Worm (Caenorhabditis elegans): ENCODE measurements around the gene F56D6.9.

The F56D6.9 gene

DNA sequence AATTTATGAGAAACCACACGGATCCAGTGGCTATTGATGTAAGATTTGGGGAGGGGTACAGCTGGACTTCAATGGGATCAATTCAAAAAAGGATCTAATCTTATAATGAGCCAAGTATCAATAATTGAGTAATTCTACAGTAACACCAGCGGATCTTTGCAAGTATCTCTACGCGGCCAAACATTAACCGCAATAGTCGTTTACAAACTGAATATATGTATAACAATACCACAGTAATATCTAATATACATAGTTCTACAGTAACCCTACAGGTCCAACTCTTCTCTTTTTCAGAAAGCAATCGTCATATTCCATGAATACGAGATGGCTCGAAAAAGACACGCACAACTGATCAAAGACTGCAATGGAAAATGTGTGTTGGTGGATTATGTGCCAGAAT is at the start of gene F56D6.9:
Gene F56D6.9, plus strand, starts transcription at position 301 of the 400 bp plus-strand sequence.
- no peak for TF ChIP-seq dao-5 (tag; optimal IDR thresholded peaks at IDR 0.05)
- no peak for TF ChIP-seq W03F9.2 (tag; optimal IDR thresholded peaks at IDR 0.05)
- TF ChIP-seq him-1 (tag; optimal IDR thresholded peaks at IDR 0.05) = no peak

DNA sequence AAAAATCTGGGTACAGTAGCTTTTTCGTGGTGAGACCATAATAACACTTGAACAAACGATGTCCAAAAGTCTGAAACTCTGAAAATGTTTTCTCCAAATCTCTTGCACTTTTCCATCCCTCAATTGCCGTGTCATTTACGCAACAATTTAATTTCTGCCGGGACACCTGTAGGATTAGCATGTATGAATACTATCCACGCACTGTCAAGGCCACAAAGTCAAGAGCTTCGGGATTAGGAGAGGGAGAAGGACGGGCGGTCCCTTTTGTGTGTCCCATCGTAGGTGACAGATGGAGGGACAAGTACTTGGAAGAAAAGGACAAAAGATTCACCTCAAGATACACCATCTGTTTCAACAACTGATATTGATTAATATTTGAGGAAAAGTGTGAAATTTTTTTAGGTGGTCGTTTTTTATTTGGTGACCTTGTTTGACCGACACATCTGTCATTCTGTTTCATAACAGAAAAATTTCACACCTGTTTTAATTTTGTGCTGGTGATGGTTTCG is 49.1 kb upstream of the F56D6.9 start:
- TF ChIP-seq dao-5 (tag; optimal IDR thresholded peaks at IDR 0.05) (no peak), W03F9.2 (tag; optimal IDR thresholded peaks at IDR 0.05) (no peak), him-1 (tag; optimal IDR thresholded peaks at IDR 0.05) (no peak)

DNA sequence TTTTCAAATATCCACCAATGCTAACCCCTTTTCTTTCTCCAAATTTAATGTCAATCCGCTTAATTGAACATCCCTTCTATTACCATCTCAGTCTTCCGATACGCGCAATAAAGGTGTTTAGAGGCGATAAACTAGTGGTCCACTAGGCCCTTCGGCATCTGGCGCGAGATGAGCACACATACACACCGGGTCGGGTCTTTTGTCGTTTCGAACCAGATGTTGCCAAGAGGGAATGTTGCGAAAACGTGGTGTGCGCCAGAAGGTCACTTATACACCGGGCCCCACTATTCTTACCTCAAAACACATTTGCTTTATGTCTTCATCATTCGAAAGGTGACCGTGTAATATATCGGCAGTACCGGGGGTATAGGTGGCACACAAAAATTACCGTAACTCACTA is 48.1 kb upstream of the F56D6.9 start:
- TF ChIP-seq W03F9.2 (tag; optimal IDR thresholded peaks at IDR 0.05) (no peak), him-1 (tag; optimal IDR thresholded peaks at IDR 0.05) (no peak), dao-5 (tag; optimal IDR thresholded peaks at IDR 0.05) (no peak)

DNA sequence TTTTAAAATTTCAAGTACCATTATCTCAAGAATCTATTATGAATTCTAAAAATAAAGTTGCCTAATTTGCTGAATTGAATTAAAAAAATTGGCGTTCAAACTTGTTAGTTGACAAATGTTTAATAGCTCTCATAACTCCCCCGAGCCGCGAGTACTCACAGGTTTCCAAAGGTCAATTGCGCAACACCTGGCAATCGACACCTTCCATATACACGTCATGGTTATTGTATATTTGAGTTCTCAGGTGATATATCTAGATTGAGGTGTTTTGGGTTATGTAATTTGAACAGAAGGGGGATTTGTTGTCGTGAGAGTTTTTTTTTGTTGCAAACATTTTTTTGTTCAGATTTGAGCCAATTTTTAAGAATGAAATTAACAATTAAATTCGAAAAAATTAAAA is 47.5 kb upstream of the F56D6.9 start:
- no peak for TF ChIP-seq dao-5 (tag; optimal IDR thresholded peaks at IDR 0.05)
- TF ChIP-seq him-1 (tag; optimal IDR thresholded peaks at IDR 0.05) = no peak
- TF ChIP-seq W03F9.2 (tag; optimal IDR thresholded peaks at IDR 0.05) = no peak

DNA sequence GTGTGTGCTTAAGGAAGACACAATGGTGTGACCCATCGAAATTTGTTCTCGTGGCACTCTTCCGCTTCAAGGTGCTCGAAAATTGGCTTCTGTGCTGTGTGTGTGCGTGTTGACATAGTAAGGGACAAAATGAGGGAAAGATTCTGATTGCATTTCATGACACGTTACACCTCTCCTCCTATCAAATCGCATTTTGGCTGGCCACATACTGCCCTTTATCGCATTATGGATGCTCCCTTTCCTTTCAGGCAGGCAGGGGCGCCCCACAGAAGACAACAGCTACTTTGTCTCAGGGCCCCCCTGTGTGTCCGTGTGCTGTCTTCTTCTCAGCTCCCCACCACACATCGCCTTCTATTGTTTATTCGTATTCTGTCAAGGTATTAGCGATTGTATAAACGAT is 44.6 kb upstream of the F56D6.9 start:
- TF ChIP-seq dao-5 (tag; optimal IDR thresholded peaks at IDR 0.05) (no peak), W03F9.2 (tag; optimal IDR thresholded peaks at IDR 0.05) (no peak), him-1 (tag; optimal IDR thresholded peaks at IDR 0.05) (no peak)

DNA sequence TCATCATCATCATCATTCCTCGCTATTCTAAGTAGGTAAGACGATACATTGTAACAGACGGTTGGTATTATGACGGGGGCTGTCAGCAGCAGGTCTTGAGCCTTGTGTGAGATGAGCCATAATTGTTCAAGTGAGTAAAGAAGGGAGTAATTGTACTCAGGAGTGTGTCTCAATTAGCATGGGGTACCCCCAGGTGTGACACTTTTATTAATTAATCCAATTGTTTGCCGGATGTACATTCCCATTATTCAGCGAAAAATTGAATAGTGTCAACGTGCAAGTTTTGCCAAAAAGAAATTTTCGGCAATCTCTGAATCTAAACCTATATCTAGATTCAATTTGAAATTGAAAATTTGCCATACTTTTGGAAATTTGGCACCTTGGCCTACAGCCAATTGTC is 43.1 kb upstream of the F56D6.9 start:
- no peak for TF ChIP-seq dao-5 (tag; optimal IDR thresholded peaks at IDR 0.05)
- TF ChIP-seq him-1 (tag; optimal IDR thresholded peaks at IDR 0.05) = no peak
- no peak for TF ChIP-seq W03F9.2 (tag; optimal IDR thresholded peaks at IDR 0.05)

DNA sequence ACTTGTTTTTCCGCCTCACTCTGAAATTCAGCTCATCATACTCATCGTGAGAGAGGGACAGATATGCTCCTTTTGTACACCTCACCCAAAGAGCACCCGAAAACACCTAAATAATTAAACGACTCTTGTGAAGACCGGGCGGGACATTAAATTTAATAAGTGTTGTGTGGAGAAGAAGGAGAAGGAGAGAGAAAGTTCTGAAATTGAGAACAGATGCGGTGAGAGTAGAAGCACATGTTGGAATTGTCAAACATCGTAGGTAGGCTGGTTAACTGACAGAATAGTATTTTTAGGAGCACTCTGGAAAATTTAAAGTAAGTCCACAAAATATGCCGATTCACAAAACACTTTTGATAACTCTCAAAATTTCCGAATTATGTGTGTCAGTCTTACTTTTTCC is 38.6 kb upstream of the F56D6.9 start:
- no peak for TF ChIP-seq dao-5 (tag; optimal IDR thresholded peaks at IDR 0.05)

DNA sequence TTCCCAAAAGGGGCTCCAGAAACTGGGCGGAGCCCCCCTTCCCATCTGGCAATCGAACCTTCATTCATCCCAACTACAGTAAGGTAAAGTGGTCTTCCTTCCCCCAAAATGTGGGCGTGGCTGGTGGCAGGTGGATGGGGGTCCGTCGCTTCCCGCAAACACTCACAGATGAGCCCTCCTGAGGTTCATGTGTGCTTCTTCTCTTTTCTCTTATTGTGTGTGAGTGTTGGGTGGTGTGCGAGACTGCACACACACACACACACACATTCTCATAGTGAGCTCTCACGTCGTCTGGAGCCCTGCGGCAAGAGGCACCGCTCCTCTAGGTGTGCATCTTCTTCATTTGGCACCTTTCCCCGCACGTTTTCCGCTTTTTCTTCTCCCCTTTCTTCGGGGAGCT is 37.5 kb upstream of the F56D6.9 start:
- TF ChIP-seq him-1 (tag; optimal IDR thresholded peaks at IDR 0.05) (no peak), W03F9.2 (tag; optimal IDR thresholded peaks at IDR 0.05) (no peak), dao-5 (tag; optimal IDR thresholded peaks at IDR 0.05) (no peak)

DNA sequence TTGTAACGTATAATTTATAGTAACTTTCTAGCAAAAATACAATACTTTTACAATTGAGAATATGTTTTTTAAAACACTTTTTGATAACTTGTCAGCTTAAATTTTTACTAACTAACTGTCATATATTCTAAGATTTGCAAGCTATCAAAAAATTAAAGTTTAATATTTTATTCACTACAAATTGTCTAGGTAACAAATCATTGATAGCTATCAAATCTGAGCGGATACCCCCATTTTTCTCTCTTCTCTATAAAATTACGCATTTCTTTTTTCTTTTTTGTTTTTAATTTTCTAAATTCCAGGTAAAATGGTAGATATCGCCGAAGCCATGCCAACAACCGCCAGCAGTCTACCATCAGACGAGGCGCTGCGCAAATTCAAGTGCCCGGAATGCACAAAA is 36.6 kb upstream of the F56D6.9 start, which contains the start of gene zag-1:
Gene zag-1, plus strand, starts transcription at position 301 of the 400 bp plus-strand sequence.
- TF ChIP-seq him-1 (tag; optimal IDR thresholded peaks at IDR 0.05) (no peak), dao-5 (tag; optimal IDR thresholded peaks at IDR 0.05) (no peak), W03F9.2 (tag; optimal IDR thresholded peaks at IDR 0.05) (no peak)

DNA sequence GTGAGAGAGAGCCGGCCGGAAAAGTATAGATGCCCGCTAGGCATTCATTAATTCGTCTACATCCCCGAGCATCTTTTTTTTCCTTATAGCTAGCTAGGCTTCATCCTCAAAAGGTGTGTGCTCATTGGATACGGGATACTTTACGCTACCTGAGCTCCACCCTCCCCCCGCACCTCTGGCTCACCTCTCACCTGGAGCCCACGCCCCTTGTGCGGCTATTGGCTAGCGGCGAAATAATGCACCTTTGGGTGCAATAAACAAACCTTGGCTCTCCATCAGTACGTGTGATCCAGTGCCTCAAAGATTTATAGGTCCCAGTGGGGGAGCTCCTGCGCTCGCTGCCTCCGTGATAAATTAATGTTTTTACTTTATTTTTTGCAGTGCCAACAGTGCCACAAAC is 35.9 kb upstream of the F56D6.9 start:
- TF ChIP-seq him-1 (tag; optimal IDR thresholded peaks at IDR 0.05) (no peak), dao-5 (tag; optimal IDR thresholded peaks at IDR 0.05) (no peak), W03F9.2 (tag; optimal IDR thresholded peaks at IDR 0.05) (no peak)

DNA sequence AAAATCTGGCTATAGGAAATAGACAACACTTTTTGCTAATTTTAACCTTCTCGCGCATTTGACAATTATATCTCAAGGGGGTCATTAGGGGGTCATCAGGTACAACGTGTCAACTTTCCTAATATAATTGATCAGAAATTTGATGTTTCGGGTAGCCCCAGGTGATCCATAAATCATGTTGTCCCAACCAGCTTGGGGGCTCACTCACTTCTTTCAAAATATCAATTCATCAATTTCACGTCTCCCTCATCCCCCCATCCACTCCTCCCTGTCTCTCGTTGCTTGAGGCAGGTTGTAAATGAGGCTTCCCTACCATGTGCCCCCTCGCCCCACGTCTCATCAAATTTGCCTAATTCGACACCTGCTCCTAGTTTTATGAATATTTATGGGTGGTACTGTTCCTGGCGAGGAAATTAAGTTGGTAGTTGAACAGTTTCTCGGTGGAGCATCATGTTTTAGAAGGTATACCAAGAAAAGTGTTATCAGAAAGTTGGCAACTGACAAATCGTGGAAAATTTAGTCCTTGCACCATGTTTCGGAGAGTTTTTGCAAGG is 34.1 kb upstream of the F56D6.9 start:
- no peak for TF ChIP-seq dao-5 (tag; optimal IDR thresholded peaks at IDR 0.05)
- TF ChIP-seq him-1 (tag; optimal IDR thresholded peaks at IDR 0.05) = no peak
- TF ChIP-seq W03F9.2 (tag; optimal IDR thresholded peaks at IDR 0.05) = no peak

DNA sequence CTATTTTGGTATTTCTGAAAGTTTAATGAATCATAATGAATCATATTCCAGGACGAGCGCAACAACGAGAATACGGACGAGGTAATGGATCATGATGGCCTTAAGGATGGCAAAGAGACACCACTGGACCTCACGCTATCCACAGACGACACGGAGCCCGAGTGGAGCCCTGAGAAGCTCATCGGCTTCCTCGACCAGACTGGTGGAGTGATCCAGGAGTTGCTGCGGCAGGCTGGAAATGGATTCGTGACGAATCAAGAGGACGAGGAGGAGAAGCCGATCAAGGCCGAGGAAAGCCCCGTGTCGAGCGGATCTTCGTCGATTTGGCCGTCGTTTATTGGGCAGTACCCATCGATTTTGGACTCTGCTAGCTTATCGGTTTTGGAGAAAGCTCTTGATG is 32.6 kb upstream of the F56D6.9 start:
- no peak for TF ChIP-seq dao-5 (tag; optimal IDR thresholded peaks at IDR 0.05)

DNA sequence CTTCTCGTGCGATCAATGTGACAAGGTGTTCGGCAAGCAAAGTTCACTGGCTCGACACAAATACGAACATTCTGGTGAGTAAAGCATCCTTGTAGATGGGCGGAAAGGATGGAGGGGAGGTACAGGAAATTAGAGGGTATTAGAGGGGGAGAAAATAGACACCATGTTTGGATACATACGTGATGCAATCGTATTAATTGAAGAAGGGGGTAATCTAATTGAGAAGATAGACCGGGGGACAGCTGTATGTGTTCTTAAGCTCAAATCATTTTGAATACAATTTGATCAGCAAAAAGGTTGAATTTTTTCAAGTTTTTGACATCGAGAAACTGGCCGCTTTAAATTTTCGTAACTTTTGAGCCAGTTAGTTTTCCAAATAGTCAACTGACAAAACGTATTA is 31.7 kb upstream of the F56D6.9 start:
- TF ChIP-seq W03F9.2 (tag; optimal IDR thresholded peaks at IDR 0.05) (no peak), dao-5 (tag; optimal IDR thresholded peaks at IDR 0.05) (no peak), him-1 (tag; optimal IDR thresholded peaks at IDR 0.05) (no peak)

DNA sequence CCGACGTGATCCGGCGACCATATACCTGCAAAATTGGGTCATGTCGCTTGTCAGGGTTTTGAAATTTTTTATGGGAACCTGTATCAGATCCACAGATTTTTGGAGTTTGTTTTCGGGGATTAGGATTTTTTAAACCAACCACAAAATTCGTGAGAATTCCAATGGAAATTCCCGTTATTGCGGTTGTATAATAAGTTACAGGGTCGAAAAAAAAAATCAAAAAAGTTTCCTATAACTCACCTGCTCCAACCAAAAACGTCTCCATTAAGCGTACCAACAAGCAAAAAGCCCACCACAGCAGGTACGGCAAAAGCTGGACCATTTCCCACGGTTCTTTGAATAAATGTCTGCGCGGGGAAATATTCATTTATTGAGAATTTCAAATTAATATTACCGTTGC is 29.2 kb upstream of the F56D6.9 start:
- TF ChIP-seq W03F9.2 (tag; optimal IDR thresholded peaks at IDR 0.05) = no peak
- no peak for TF ChIP-seq dao-5 (tag; optimal IDR thresholded peaks at IDR 0.05)
- no peak for TF ChIP-seq him-1 (tag; optimal IDR thresholded peaks at IDR 0.05)

DNA sequence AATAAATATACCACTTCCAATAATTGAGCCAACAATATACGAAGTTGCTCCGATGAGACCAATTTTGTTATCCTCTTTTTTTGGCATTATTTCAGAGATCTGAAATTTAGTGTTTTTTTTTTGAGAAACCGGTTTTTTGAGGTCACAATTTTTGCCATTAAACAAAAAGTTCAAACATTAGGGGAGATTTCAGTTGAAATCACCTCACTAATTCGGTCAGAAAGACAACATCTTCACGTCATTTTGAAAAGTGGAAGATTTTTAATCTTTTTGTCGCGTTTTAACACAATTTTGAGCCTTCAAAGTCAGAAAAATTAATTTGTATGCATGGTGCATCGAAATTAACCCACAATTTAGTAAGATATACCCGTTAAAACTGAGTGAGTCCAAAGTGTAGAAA is 27.2 kb upstream of the F56D6.9 start, which contains the start of gene aat-8:
Gene aat-8, minus strand, starts transcription at position 101 of the 400 bp plus-strand sequence.
- TF ChIP-seq W03F9.2 (tag; optimal IDR thresholded peaks at IDR 0.05) = no peak
- TF ChIP-seq dao-5 (tag; optimal IDR thresholded peaks at IDR 0.05) = no peak
